Worm (Caenorhabditis elegans) whole organism, L3 larva: ENCODE measurements around the gene C45B11.8.

Source experiments
- snpc-4 ChIP-seq: fragments of 150-350 bp; optimal IDR thresholded peaks from 2 replicates; lab custom pipeline; 2014; ENCODE audit warnings: missing biosample characterization, missing genetic modification characterization
- ztf-11 ChIP-seq: fragments of 150-350 bp; optimal IDR thresholded peaks from 2 replicates; lab custom pipeline; 2014; ENCODE audit warnings: missing biosample characterization, missing genetic modification characterization

DNA sequence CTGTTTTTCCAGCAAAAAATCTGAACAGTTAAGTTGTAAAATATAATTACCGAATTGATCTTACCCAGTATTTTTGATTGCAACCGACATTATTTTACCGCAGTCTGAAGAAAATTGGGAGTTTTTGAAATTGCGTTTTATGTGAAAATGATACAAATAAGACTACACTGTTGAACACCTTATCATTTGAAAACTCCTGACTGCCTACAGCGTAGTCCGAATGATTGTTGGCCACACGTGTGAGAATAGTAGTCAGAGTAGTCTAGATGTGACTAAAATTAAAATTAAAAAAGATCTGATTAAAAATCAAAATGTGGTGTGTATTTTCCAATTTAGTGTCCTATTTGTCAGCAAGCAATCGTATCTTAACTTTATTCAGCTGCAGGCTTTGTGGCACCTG lies 6.2 kb downstream of the C45B11.8 start, which contains the start of gene dhs-18:
- TF ChIP-seq snpc-4 (no peak), ztf-11 (no peak)
